Fruit fly (Drosophila melanogaster) whole organism, prepupa: ENCODE data around the gene pall.

Experiments used
- Blimp-1 ChIP-seq: fragments of 200-800 bp; sonication (Bioruptor generic); optimal IDR thresholded peaks from 3 replicates; lab custom pipeline; 2017; ENCODE audit warnings: missing biosample characterization, missing genetic modification characterization, mild to moderate bottlenecking, moderate library complexity, missing genetic modification reagents
- CG10631 ChIP-seq: fragments of 200-800 bp; sonication (Bioruptor generic); optimal IDR thresholded peaks from 2 replicates; lab custom pipeline; 2016; ENCODE audit warnings: missing biosample characterization, missing genetic modification characterization
- CG10669 ChIP-seq: fragments of 200-800 bp; sonication (Bioruptor generic); optimal IDR thresholded peaks from 3 replicates; lab custom pipeline; 2018; ENCODE audit warnings: missing biosample characterization, mild to moderate bottlenecking, missing genetic modification characterization, moderate library complexity
- CG11902 ChIP-seq: fragments of 200-800 bp; sonication (Bioruptor generic); optimal IDR thresholded peaks from 3 replicates; lab custom pipeline; 2016; ENCODE audit warnings: missing biosample characterization, missing genetic modification characterization
- CG15336 ChIP-seq: fragments of 200-800 bp; sonication (Bioruptor generic); IDR thresholded peaks from 2 replicates; pipeline ENCODE4 v1.3.6; 2022; ENCODE audit warnings: missing biosample characterization, missing genetic modification characterization
- CG1621 ChIP-seq: fragments of 200-800 bp; sonication (Bioruptor generic); optimal IDR thresholded peaks from 3 replicates; lab custom pipeline; 2018; ENCODE audit warnings: missing biosample characterization, mild to moderate bottlenecking, missing genetic modification characterization
- CG16779 ChIP-seq: fragments of 200-800 bp; sonication (Bioruptor generic); optimal IDR thresholded peaks from 3 replicates; lab custom pipeline; 2017; ENCODE audit warnings: missing biosample characterization, mild to moderate bottlenecking, missing genetic modification characterization
- CG3032 ChIP-seq: fragments of 200-800 bp; optimal IDR thresholded peaks from 2 replicates; lab custom pipeline; 2019; ENCODE audit warnings: missing biosample characterization, mild to moderate bottlenecking, missing genetic modification characterization, moderate library complexity
- CG31627 ChIP-seq: fragments of 200-800 bp; sonication (Bioruptor generic); optimal IDR thresholded peaks from 3 replicates; lab custom pipeline; 2016; ENCODE audit warnings: missing biosample characterization, missing genetic modification characterization
- CG34406 ChIP-seq: fragments of 200-800 bp; sonication (Bioruptor generic); optimal IDR thresholded peaks from 3 replicates; lab custom pipeline; 2016; ENCODE audit warnings: missing biosample characterization, missing genetic modification characterization
- CG6854 ChIP-seq: fragments of 200-800 bp; sonication (Bioruptor generic); optimal IDR thresholded peaks from 2 replicates; lab custom pipeline; 2017; ENCODE audit warnings: missing biosample characterization, mild to moderate bottlenecking, missing genetic modification characterization
- CG7368 ChIP-seq: fragments of 200-800 bp; sonication (Bioruptor generic); optimal IDR thresholded peaks from 3 replicates; lab custom pipeline; 2016; ENCODE audit warnings: missing biosample characterization, missing genetic modification characterization
- CG8119 ChIP-seq: fragments of 200-800 bp; sonication (Bioruptor generic); IDR thresholded peaks from 3 replicates; pipeline ENCODE4 v1.3.6; 2022; ENCODE audit warnings: missing biosample characterization, missing genetic modification characterization
- CG8632 ChIP-seq: fragments of 200-800 bp; sonication (Bioruptor generic); optimal IDR thresholded peaks from 3 replicates; lab custom pipeline; 2016; ENCODE audit warnings: missing biosample characterization, missing genetic modification characterization
- Eip75B ChIP-seq: fragments of 200-800 bp; sonication (Bioruptor generic); optimal IDR thresholded peaks from 3 replicates; lab custom pipeline; 2016; ENCODE audit warnings: missing biosample characterization, missing genetic modification characterization
- Eip78C ChIP-seq: fragments of 200-800 bp; sonication (Bioruptor generic); peaks from one replicate; lab custom pipeline; 2016; ENCODE audit warnings: missing biosample characterization, missing genetic modification characterization
- Ets96B ChIP-seq: fragments of 200-800 bp; optimal IDR thresholded peaks from 2 replicates; lab custom pipeline; 2019; ENCODE audit warnings: missing biosample characterization, mild to moderate bottlenecking, missing genetic modification characterization, moderate library complexity
- Hr39 ChIP-seq: fragments of 200-800 bp; sonication (Bioruptor generic); optimal IDR thresholded peaks from 2 replicates; lab custom pipeline; 2016; ENCODE audit warnings: missing biosample characterization, missing genetic modification characterization
- Hr4 ChIP-seq: fragments of 200-800 bp; sonication (Bioruptor generic); optimal IDR thresholded peaks from 3 replicates; lab custom pipeline; 2016; ENCODE audit warnings: missing biosample characterization, missing genetic modification characterization
- Lpt ChIP-seq: fragments of 200-800 bp; sonication (Bioruptor generic); optimal IDR thresholded peaks from 3 replicates; lab custom pipeline; 2016; ENCODE audit warnings: missing biosample characterization, missing genetic modification characterization
- Met ChIP-seq: fragments of 200-800 bp; sonication (Bioruptor generic); optimal IDR thresholded peaks from 3 replicates; lab custom pipeline; 2016; ENCODE audit warnings: missing biosample characterization, missing genetic modification characterization
- OdsH ChIP-seq: fragments of 200-800 bp; sonication (Bioruptor generic); optimal IDR thresholded peaks from 3 replicates; lab custom pipeline; 2016; ENCODE audit warnings: missing biosample characterization, missing genetic modification characterization
- Sox102F ChIP-seq: fragments of 200-800 bp; sonication (Bioruptor generic); optimal IDR thresholded peaks from 2 replicates; lab custom pipeline; 2016; ENCODE audit warnings: missing biosample characterization, mild to moderate bottlenecking, missing genetic modification characterization
- Sox14 ChIP-seq: fragments of 200-800 bp; sonication (Bioruptor generic); optimal IDR thresholded peaks from 3 replicates; lab custom pipeline; 2016; ENCODE audit warnings: missing biosample characterization, missing genetic modification characterization
- Sox15 ChIP-seq: fragments of 200-800 bp; sonication (Bioruptor generic); optimal IDR thresholded peaks from 3 replicates; lab custom pipeline; 2016; ENCODE audit warnings: missing biosample characterization, missing genetic modification characterization
- achi ChIP-seq: fragments of 200-800 bp; sonication (Bioruptor generic); optimal IDR thresholded peaks from 3 replicates; lab custom pipeline; 2016; ENCODE audit warnings: missing biosample characterization, missing genetic modification characterization
- cyc ChIP-seq: fragments of 200-800 bp; sonication (Bioruptor generic); optimal IDR thresholded peaks from 3 replicates; lab custom pipeline; 2016; ENCODE audit warnings: missing biosample characterization, missing genetic modification characterization
- dac ChIP-seq: fragments of 200-800 bp; sonication (Bioruptor generic); optimal IDR thresholded peaks from 2 replicates; lab custom pipeline; 2017; ENCODE audit warnings: missing biosample characterization, mild to moderate bottlenecking, missing genetic modification characterization
- eg ChIP-seq: fragments of 200-800 bp; sonication (Bioruptor generic); IDR thresholded peaks from 3 replicates; pipeline ENCODE4 v1.3.6; 2022; ENCODE audit warnings: missing biosample characterization, missing genetic modification characterization
- fd85E ChIP-seq: fragments of 200-800 bp; sonication (Bioruptor generic); optimal IDR thresholded peaks from 3 replicates; lab custom pipeline; 2016; ENCODE audit warnings: missing biosample characterization, missing genetic modification characterization
- net ChIP-seq: fragments of 200-800 bp; sonication (Bioruptor generic); optimal IDR thresholded peaks from 3 replicates; lab custom pipeline; 2016; ENCODE audit warnings: missing biosample characterization, missing genetic modification characterization
- salr ChIP-seq, 2 experiments: fragments of 200-800 bp; sonication (Bioruptor generic); optimal IDR thresholded peaks; 3 replicates each; lab custom pipeline; 2016 to 2018; ENCODE audit warnings: missing biosample characterization in 2 of 2, missing genetic modification characterization in 2 of 2, mild to moderate bottlenecking in 1 of 2
- spab ChIP-seq: fragments of 200-800 bp; sonication (Bioruptor generic); optimal IDR thresholded peaks from 2 replicates; lab custom pipeline; 2017; ENCODE audit warnings: missing biosample characterization, mild to moderate bottlenecking, missing genetic modification characterization, missing genetic modification reagents
- svp ChIP-seq: fragments of 200-800 bp; sonication (Bioruptor generic); peaks from one replicate; lab custom pipeline; 2016; ENCODE audit warnings: missing biosample characterization, missing genetic modification characterization
- topi ChIP-seq: fragments of 200-800 bp; sonication (Bioruptor generic); optimal IDR thresholded peaks from 3 replicates; lab custom pipeline; 2016; ENCODE audit warnings: missing biosample characterization, missing genetic modification characterization
- vri ChIP-seq: fragments of 200-800 bp; sonication (Bioruptor generic); optimal IDR thresholded peaks from 3 replicates; lab custom pipeline; 2016; ENCODE audit warnings: missing biosample characterization, mild to moderate bottlenecking, missing genetic modification characterization

Gene pall

DNA sequence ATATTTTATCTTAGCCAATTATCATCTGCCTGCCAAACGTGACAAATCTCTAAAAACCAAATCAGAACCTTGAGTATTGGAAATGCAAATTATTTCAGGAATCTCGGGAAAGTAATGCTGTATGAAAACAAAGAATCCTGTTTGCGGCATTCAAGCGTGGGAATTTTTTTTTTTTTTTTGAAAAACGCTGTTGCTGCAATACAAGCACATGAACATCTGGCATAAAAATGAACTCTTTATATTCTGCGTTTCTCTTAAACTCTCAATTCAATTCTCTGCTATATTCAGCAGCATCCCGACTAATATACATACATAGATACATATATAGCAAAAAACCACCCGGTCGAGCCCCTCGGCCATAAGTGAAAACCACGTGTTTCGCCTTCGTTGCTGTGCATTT lies 13.7 kb upstream of the pall start:
- TF ChIP-seq salr (GFP tag; optimal IDR thresholded peaks at IDR 0.05; lab: Kevin White, UChicago), result no peak
- TF ChIP-seq Eip78C, result peak; percentile 23
- TF ChIP-seq, all 60 proteins: peak for 1

DNA sequence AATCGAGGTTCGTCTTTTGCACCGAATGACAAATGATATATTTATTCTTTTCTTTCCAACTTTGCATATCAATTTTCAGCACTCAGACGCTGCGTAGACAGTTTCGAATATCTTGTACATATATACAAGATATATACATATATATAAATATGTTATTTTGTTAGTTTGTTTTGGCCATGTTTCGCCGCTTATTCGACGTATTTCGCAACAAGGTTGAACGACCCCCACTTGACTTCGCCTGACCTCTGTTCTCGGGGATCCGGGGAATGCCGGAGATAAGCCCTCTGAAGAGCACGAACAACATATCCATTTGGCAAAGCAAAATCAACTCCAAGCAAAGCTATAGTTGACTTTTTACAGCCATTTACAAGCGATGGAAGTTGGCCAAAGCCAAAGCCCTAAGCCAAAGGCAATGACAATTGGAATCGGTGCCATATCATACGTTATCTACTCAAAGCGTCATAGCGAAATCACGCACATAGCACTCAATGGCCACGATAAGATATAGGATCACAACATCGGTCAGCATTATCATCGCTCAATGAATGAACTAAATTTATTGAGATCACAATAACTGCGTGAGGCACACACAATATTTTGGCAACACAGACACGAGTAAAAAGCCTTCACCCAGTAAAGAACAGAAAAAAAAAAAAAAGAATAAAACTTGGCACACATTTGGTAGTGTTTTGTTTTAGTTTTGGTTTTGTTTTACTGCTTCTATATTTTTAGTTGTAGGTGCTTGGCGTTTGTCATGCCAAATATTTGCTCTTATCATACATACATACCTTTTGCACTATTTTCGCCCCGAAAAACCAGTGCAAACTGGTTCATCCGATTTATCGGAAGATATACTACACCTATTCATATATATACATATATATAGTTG lies 12.6 kb upstream of the pall start:
- TF ChIP-seq achi (GFP tag; lab: Kevin White, UChicago), result no peak
- TF ChIP-seq vri (GFP tag; lab: Kevin White, UChicago), result peak; percentile 13
- TF ChIP-seq svp, result peak; percentile 82
- no peak for TF ChIP-seq CG1621 (tag; lab: Kevin White, UChicago)
- TF ChIP-seq Hr39, result no peak
- TF ChIP-seq eg, result no peak
- no peak for TF ChIP-seq CG34406
- TF ChIP-seq Eip75B, result no peak
- no peak for TF ChIP-seq Lpt
- TF ChIP-seq, all 60 proteins: peak for 2

DNA sequence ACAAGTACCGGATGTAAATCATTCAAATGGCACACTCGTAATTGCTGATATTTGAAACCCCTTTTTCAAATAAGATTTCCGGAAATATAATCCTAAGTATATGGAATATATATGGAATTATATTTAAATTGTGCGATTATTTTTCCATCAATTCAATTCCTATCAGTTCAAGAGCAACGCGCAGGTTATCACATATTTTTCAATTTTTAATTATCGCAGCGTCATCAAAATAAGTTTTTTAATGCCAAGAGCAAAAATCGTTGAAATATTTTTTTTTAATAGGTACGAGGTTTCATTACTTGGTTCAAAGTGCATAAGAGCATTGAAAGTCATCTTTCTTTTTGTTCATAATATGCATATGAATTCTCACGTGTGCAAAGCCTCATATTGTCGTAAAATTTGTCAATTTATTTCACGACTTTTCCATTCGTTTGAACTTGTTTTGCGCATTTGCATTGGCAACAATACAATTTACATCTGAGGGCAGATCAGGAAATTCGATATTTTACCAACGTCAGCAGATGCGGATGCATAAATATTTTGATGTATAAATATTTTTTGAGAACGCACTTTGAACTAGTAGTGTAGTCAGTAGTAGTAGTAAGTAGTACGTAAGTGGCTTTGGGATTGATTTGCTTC lies 10.5 kb upstream of the pall start:
- TF ChIP-seq Sox14 (GFP tag; lab: Kevin White, UChicago) (no peak), svp (peak; percentile 90)

DNA sequence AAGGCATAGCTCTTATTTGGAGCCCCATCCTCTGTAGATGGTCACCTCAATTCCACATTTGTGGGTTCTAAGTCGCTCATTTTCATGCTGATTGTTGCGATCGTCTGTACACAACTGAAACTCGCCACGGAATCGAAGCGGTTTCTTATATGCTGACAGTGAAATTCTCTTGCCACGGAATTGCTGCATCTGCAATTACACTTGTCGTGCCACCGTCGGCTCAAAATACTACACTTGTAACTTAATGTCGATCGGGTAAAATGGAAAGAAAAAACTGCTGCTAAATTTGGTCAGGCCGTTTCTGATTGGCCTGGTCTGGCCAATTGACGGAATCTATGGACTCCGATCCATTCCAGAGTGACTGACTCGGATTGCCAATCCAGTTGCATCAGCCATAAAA lies 9.7 kb upstream of the pall start:
- no peak for TF ChIP-seq Met (GFP tag; lab: Kevin White, UChicago)

DNA sequence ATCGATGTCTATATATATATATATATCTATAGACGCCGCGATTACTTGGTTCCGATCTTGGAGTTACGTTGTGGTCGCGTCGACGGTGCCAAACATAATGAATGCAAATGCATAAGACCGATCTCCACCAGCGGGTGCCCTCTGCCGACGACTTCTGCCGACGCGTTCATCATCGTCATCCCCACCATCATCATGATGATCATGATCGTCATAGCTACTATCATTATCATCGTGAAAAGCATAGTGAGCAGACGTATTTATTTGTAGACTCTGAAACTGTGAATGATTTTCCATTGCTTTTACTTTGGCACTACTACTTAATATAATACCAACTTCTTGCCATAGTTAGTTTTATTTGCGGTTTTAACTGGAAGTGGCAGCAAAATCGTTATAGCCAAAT lies 4.5 kb upstream of the pall start, which contains the start of gene CG32037:
Gene CG32037, minus strand, starts transcription at position 101 of the 400 bp plus-strand sequence.
- TF ChIP-seq CG10631 (GFP tag; lab: Kevin White, UChicago) (no peak), spab (GFP tag; lab: Kevin White, UChicago) (no peak), Sox15 (GFP tag; lab: Kevin White, UChicago) (no peak), CG8632 (GFP tag; lab: Kevin White, UChicago) (no peak), Sox14 (GFP tag; lab: Kevin White, UChicago) (no peak), cyc (GFP tag; lab: Kevin White, UChicago) (no peak), topi (GFP tag; lab: Kevin White, UChicago) (no peak)

DNA sequence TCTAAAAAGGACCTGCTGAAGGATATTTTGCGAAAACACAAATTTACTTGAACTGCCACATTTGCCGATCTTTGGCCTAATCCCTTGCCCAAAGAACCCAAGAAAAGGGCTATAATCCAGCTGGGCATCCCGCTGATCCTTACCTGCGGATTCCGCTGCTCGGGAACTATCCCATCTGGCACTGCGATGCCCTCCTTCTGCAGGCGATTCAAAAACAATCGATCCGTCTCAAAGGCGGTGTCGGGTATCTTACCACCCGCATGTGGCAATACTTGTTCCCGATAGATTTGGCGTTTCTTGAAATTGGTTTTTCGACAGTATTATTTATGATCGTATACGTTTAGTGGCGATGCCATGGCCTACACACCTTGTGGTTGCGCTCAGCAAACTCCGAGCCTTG lies 3.7 kb upstream of the pall start:
- TF ChIP-seq Eip78C, result no peak
- no peak for TF ChIP-seq CG10669
- no peak for TF ChIP-seq dac
- TF ChIP-seq CG3032 (tag; lab: Kevin White, UChicago), result no peak
- no peak for TF ChIP-seq Sox102F (GFP tag; lab: Kevin White, UChicago)
- no peak for TF ChIP-seq Ets96B (tag; lab: Kevin White, UChicago)

DNA sequence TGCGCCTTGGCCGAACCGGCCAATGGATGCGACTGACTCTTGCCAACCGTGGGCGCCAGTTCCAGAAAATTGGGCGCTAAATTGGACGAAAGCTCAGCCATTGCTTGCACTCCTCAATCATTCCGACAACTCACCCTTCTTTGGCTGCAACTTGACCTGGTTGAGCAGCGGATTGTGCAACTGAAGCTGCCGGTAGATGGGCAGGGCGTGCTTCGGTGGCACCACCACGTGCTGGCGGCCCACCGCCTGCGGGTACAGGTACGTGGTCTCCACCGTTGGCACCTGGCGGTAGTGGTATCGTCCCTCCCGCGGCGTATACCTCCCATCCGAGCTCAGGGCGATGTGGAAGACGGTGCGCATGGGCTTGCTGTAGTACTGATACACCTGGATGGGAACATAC lies 2.8 kb upstream of the pall start:
- TF ChIP-seq salr (GFP tag; optimal IDR thresholded peaks at IDR 0.05; lab: Kevin White, UChicago), result no peak

DNA sequence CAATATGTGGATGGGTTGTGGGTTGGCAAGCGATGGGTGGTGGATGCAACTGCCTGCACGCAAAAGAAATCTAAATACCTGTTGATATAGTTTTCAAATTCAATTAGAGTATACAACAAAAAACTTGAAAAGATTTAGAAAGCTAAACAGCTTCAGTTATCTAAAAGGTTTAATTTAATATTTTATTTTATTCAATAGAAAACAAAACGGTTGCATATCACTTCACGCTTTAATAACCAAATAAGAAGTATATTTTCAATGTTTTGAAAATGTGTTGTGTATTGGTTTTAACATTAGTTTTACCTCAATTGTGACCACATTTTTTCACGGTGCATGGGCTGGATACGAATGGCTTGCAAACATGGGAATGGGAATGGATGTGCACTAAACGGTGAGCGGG lies 2.0 kb upstream of the pall start:
- TF ChIP-seq Hr4 (GFP tag; lab: Kevin White, UChicago) (peak; percentile 58), CG16779 (tag; lab: Kevin White, UChicago) (no peak), CG31627 (GFP tag; lab: Kevin White, UChicago) (no peak), CG15336 (GFP tag; lab: Robert Waterston, UW) (peak; percentile 47; the same call in 1 of the 2 replicates), topi (GFP tag; lab: Kevin White, UChicago) (no peak), Blimp-1 (GFP tag; lab: Kevin White, UChicago) (no peak), OdsH (no peak), CG10669 (no peak), net (no peak), CG6854 (GFP tag; lab: Kevin White, UChicago) (no peak), Sox14 (GFP tag; lab: Kevin White, UChicago) (no peak), svp (no peak), fd85E (no peak), Hr39 (no peak), CG8119 (GFP tag; lab: Robert Waterston, UW) (peak; percentile 60; the same call in 2 of the 3 replicates), CG11902 (GFP tag; lab: Kevin White, UChicago) (no peak), Lpt (peak; percentile 28), CG7368 (GFP tag; lab: Kevin White, UChicago) (no peak), Eip75B (no peak), Eip78C (peak; percentile 70)
